Worm (Caenorhabditis elegans): Measurements from ENCODE around the gene cpg-2.

- TF ChIP-seq nhr-28 (tag; optimal IDR thresholded peaks at IDR 0.05) (no peak), nhr-76 (tag; optimal IDR thresholded peaks at IDR 0.05) (no peak)
Measured at ce11 chrIII:7068520-7069113, 35.2 kb downstream of the cpg-2 start, which contains the start of the genes ubc-18 and R01H2.8.

Data from whole organism, mixed stage, embryonic.